Worm (Caenorhabditis elegans) whole organism, late embryonic: ENCODE data around the gene F08C6.18.

Experiments used
- lin-11 ChIP-seq: fragments of 200-800 bp; sonication (Bioruptor generic); optimal IDR thresholded peaks from 2 replicates; lab custom pipeline; 2018; ENCODE audit warnings: mild to moderate bottlenecking, missing genetic modification characterization, missing compliant biosample characterization
- pqm-1 ChIP-seq: sonication (generic microtip); optimal IDR thresholded peaks from 2 replicates; lab custom pipeline; 2016; ENCODE audit warnings: missing genetic modification characterization, missing compliant biosample characterization
- sox-2 ChIP-seq: fragments of 200-800 bp; sonication (Bioruptor generic); IDR thresholded peaks from 2 replicates; pipeline ENCODE4 v1.3.6; 2022; ENCODE audit warnings: missing genetic modification reagents, missing genetic modification characterization, missing compliant biosample characterization
- syd-9 ChIP-seq: sonication (generic microtip); optimal IDR thresholded peaks from 2 replicates; lab custom pipeline; 2016; ENCODE audit warnings: mild to moderate bottlenecking, missing genetic modification characterization, moderate library complexity, missing compliant biosample characterization
- unc-86 ChIP-seq: sonication (generic microtip); optimal IDR thresholded peaks from 2 replicates; lab custom pipeline; 2016; ENCODE audit warnings: missing genetic modification characterization, missing compliant biosample characterization

ce11 chrX:7547696-7548095 lies 25.7 kb downstream of the F08C6.18 start:
- no peak for TF ChIP-seq lin-11 (tag; lab: Kevin White, UChicago)
- no peak for TF ChIP-seq sox-2
- no peak for TF ChIP-seq unc-86 (tag; lab: Kevin White, UChicago)
- TF ChIP-seq pqm-1 (tag; lab: Kevin White, UChicago), result no peak
- TF ChIP-seq syd-9 (tag; lab: Kevin White, UChicago), result no peak
